Worm (Caenorhabditis elegans): Measurements from ENCODE around the gene B0457.4.

DNA sequence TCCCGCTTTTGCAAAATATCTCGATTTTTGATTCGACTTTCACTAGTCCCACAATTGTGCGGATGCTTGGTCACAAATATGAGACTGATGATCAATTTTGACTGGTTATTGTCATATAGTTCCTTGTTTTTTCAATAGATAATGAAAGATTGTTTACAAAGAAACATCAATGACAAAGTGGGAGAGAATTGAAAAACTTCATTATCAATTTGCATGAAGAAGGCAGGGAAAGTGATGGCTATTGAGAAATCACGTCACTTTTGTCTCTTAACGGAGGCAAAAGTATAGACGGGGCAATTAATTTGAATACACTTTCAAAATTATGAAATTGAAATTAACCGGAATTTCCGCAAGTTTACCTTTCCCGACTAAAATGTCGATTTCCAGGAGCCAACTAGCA lies 11.4 kb upstream of the B0457.4 start:
- TF ChIP-seq dao-5 (tag; optimal IDR thresholded peaks at IDR 0.05) (no peak), him-1 (tag; optimal IDR thresholded peaks at IDR 0.05) (no peak)

All from whole organism, L4/young adult.